Fruit fly (Drosophila melanogaster): ENCODE measurements around the gene Spc105R.

DNA sequence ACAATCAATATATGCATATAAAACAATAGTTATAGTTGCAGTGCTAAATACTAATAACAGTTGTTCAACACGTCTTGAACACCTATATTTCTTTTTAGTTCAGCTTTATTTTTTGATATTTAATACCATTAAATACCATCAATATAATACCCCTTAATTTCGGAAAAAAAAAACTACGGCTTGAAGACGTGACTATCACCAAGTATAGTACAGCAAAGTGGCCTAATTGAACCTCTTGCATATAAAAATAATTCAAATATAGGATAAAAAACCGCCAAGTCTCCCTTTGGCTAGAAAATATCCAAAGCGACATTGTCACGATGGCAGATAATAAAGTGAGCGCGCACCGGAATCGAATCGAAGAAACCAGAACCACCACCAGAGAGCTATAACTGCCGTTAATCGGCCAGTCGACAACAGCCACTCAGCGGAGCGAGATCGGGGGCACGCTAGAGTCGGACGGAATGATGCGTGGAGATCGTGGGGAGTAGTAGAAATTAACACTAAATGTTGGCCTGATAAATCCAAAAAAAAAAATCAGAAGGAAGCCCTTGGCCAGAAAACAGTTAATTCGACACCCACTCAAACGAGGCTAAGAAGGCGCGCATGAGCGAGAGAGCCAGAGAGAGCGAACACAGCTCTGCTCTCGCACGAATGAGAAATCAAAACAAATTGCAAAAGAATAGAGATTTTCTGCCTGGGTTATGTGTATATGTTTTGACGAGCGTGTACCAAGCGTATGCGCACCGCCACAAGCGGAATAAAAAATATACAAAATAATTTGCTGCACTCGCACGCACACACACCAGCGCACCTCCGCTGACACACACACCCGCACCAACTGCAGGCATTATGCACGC lies 15.2 kb upstream of the Spc105R start:
- no peak for TF ChIP-seq Myc (optimal IDR thresholded peaks at IDR 0.05)
- no peak for TF ChIP-seq insv (optimal IDR thresholded peaks at IDR 0.05)
- TF ChIP-seq psq (optimal IDR thresholded peaks at IDR 0.05) = no peak
